Fruit fly (Drosophila melanogaster) whole organism, embryonic: ENCODE results near the gene Uba2.

Experiments
- Blimp-1 ChIP-seq: fragments of 200-800 bp; sonication (Bioruptor generic); optimal IDR thresholded peaks from 3 replicates; lab custom pipeline; 2018; ENCODE audit warnings: missing biosample characterization, missing genetic modification characterization, mild to moderate bottlenecking, moderate library complexity, missing genetic modification reagents
- CG10462 ChIP-seq: fragments of 200-800 bp; sonication (Bioruptor generic); optimal IDR thresholded peaks from 2 replicates; lab custom pipeline; 2016; ENCODE audit warnings: missing biosample characterization, missing genetic modification characterization
- CG10979 ChIP-seq: fragments of 200-800 bp; sonication (Bioruptor generic); optimal IDR thresholded peaks from 2 replicates; lab custom pipeline; 2018; ENCODE audit warnings: missing biosample characterization, mild to moderate bottlenecking, missing genetic modification characterization, moderate library complexity
- CG11695 ChIP-seq: fragments of 200-800 bp; sonication (Bioruptor generic); IDR thresholded peaks from 3 replicates; pipeline ENCODE4 v1.3.6; 2022; ENCODE audit warnings: missing biosample characterization, missing genetic modification characterization
- CG15269 ChIP-seq: fragments of 200-800 bp; sonication (Bioruptor generic); optimal IDR thresholded peaks from 2 replicates; lab custom pipeline; 2018; ENCODE audit warnings: missing biosample characterization, mild to moderate bottlenecking, missing genetic modification characterization, moderate library complexity
- CG15601 ChIP-seq: fragments of 200-800 bp; sonication (Bioruptor generic); optimal IDR thresholded peaks from 3 replicates; lab custom pipeline; 2019; ENCODE audit warnings: missing biosample characterization, mild to moderate bottlenecking, missing genetic modification characterization, moderate library complexity
- CG17568 ChIP-seq: fragments of 200-800 bp; sonication (Bioruptor generic); optimal IDR thresholded peaks from 2 replicates; lab custom pipeline; 2018; ENCODE audit warnings: missing biosample characterization, mild to moderate bottlenecking, missing genetic modification characterization, moderate library complexity
- CG33557 ChIP-seq: fragments of 200-800 bp; sonication (Bioruptor generic); optimal IDR thresholded peaks from 2 replicates; lab custom pipeline; 2019; ENCODE audit warnings: missing biosample characterization, mild to moderate bottlenecking, missing genetic modification characterization, moderate library complexity
- CG3838 ChIP-seq: fragments of 200-800 bp; sonication (Bioruptor generic); optimal IDR thresholded peaks from 3 replicates; lab custom pipeline; 2016; ENCODE audit warnings: missing biosample characterization, missing genetic modification characterization
- CG42726 ChIP-seq: fragments of 200-800 bp; sonication (Bioruptor generic); IDR thresholded peaks from 2 replicates; pipeline ENCODE4 v1.3.6; 2022; ENCODE audit warnings: missing biosample characterization, missing genetic modification characterization; ENCODE audit not compliant: partially characterized antibody
- CG43689 ChIP-seq: fragments of 200-800 bp; sonication (Bioruptor generic); IDR thresholded peaks from 2 replicates; pipeline ENCODE4 v1.3.6; 2022; ENCODE audit warnings: missing biosample characterization, missing genetic modification characterization
- CG4707 ChIP-seq: fragments of 200-800 bp; sonication (Bioruptor generic); optimal IDR thresholded peaks from 2 replicates; lab custom pipeline; 2018; ENCODE audit warnings: missing biosample characterization, mild to moderate bottlenecking, missing genetic modification characterization, moderate library complexity
- CG6175 ChIP-seq: fragments of 200-800 bp; sonication (Bioruptor generic); IDR thresholded peaks from 3 replicates; pipeline ENCODE4 v1.3.6; 2022; ENCODE audit warnings: missing biosample characterization, missing genetic modification characterization
- CG6254 ChIP-seq: fragments of 200-800 bp; sonication (Bioruptor generic); optimal IDR thresholded peaks from 3 replicates; lab custom pipeline; 2017; ENCODE audit warnings: mild to moderate bottlenecking, missing biosample characterization, missing genetic modification reagents, missing genetic modification characterization
- CG7357 ChIP-seq: fragments of 200-800 bp; sonication (Bioruptor generic); IDR thresholded peaks from 3 replicates; pipeline ENCODE4 v1.3.6; 2022; ENCODE audit warnings: missing biosample characterization, missing genetic modification characterization
- CG8359 ChIP-seq: fragments of 200-800 bp; sonication (Bioruptor generic); optimal IDR thresholded peaks from 2 replicates; lab custom pipeline; 2017; ENCODE audit warnings: missing biosample characterization, mild to moderate bottlenecking, missing genetic modification characterization, borderline replicate concordance
- CG9437 ChIP-seq: fragments of 200-800 bp; sonication (Bioruptor generic); optimal IDR thresholded peaks from 2 replicates; lab custom pipeline; 2018; ENCODE audit warnings: missing biosample characterization, mild to moderate bottlenecking, missing genetic modification characterization
- ERR ChIP-seq: fragments of 200-800 bp; sonication (Bioruptor generic); optimal IDR thresholded peaks from 2 replicates; lab custom pipeline; 2016; ENCODE audit warnings: missing biosample characterization, missing genetic modification characterization
- HmgZ ChIP-seq: fragments of 200-800 bp; sonication (Bioruptor generic); optimal IDR thresholded peaks from 2 replicates; lab custom pipeline; 2018; ENCODE audit warnings: missing biosample characterization, mild to moderate bottlenecking, missing genetic modification characterization
- Hr39 ChIP-seq: fragments of >200 bp; optimal IDR thresholded peaks from 2 replicates; lab custom pipeline; 2017
- Med ChIP-seq: fragments of 200-800 bp; sonication (Bioruptor generic); peaks from one replicate; lab custom pipeline; 2016; ENCODE audit warnings: missing biosample characterization, missing genetic modification characterization, mild to moderate bottlenecking, inconsistent platforms, moderate library complexity
- Myb ChIP-seq: fragments of 200-800 bp; sonication (Bioruptor generic); optimal IDR thresholded peaks from 2 replicates; lab custom pipeline; 2016; ENCODE audit warnings: missing biosample characterization, missing genetic modification characterization
- Nf-YC ChIP-seq: fragments of 200-800 bp; optimal IDR thresholded peaks from 3 replicates; lab custom pipeline; 2019; ENCODE audit warnings: missing biosample characterization, mild to moderate bottlenecking, missing genetic modification characterization, moderate library complexity
- Sry-β ChIP-seq: fragments of 200-800 bp; sonication (Bioruptor generic); optimal IDR thresholded peaks from 2 replicates; lab custom pipeline; 2018; ENCODE audit warnings: missing biosample characterization, mild to moderate bottlenecking, missing genetic modification characterization, moderate library complexity
- abd-A ChIP-seq: fragments of 200-800 bp; sonication (Bioruptor generic); optimal IDR thresholded peaks from 3 replicates; lab custom pipeline; 2019; ENCODE audit warnings: missing biosample characterization, mild to moderate bottlenecking, missing genetic modification characterization, moderate library complexity
- bsh ChIP-seq, 2 experiments: fragments of 200-800 bp; sonication (Bioruptor generic); optimal IDR thresholded peaks; 2 replicates each; lab custom pipeline; 2017 to 2018; ENCODE audit warnings: mild to moderate bottlenecking in 2 of 2, missing biosample characterization in 2 of 2, missing genetic modification characterization in 2 of 2, moderate library complexity in 1 of 2
- chinmo ChIP-seq: fragments of 200-800 bp; sonication (Bioruptor generic); IDR thresholded peaks from 4 replicates; pipeline ENCODE4 v1.3.6; 2022; ENCODE audit warnings: missing biosample characterization, missing genetic modification characterization; ENCODE audit not compliant: partially characterized antibody
- dmrt99B ChIP-seq: fragments of 200-800 bp; sonication (Bioruptor generic); optimal IDR thresholded peaks from 2 replicates; lab custom pipeline; 2018; ENCODE audit warnings: missing biosample characterization, mild to moderate bottlenecking, missing genetic modification characterization, moderate library complexity
- ems ChIP-seq: fragments of 200-800 bp; sonication (Bioruptor generic); optimal IDR thresholded peaks from 3 replicates; lab custom pipeline; 2016; ENCODE audit warnings: missing biosample characterization, missing genetic modification characterization
- eve ChIP-seq, 2 experiments: fragments of >200 bp; optimal IDR thresholded peaks; 2 replicates each; lab custom pipeline; 2017; ENCODE audit warnings: missing biosample characterization in 2 of 2, missing genetic modification characterization in 2 of 2
- gt ChIP-seq: fragments of 200-800 bp; sonication (Bioruptor generic); IDR thresholded peaks from 2 replicates; pipeline ENCODE4 v1.3.6; 2022; ENCODE audit warnings: missing biosample characterization, missing genetic modification characterization
- lov ChIP-seq, 2 experiments: fragments of 200-800 bp in 1 of 2; fragments of >200 bp in 1 of 2; sonication (Bioruptor generic) in 1 of 2; IDR thresholded peaks in 1 of 2; optimal IDR thresholded peaks in 1 of 2; 2 replicates in 1 of 2; 3 replicates in 1 of 2; pipeline versions ENCODE4 v1.3.6 to Lab custom; 2017 to 2022; ENCODE audit warnings: missing biosample characterization in 1 of 2, missing genetic modification characterization in 1 of 2
- luna ChIP-seq: fragments of 200-800 bp; sonication (Bioruptor generic); optimal IDR thresholded peaks from 2 replicates; lab custom pipeline; 2016; ENCODE audit warnings: missing biosample characterization, missing genetic modification characterization
- pho ChIP-seq: fragments of 200-800 bp; sonication (Bioruptor generic); optimal IDR thresholded peaks from 2 replicates; lab custom pipeline; 2016; ENCODE audit warnings: missing biosample characterization, missing genetic modification characterization
- salm ChIP-seq: fragments of 200-800 bp; sonication (Bioruptor generic); optimal IDR thresholded peaks from 2 replicates; lab custom pipeline; 2018; ENCODE audit warnings: missing biosample characterization, mild to moderate bottlenecking, missing genetic modification characterization
- sd ChIP-seq: fragments of 200-800 bp; sonication (Bioruptor generic); optimal IDR thresholded peaks from 3 replicates; lab custom pipeline; 2018; ENCODE audit warnings: missing biosample characterization, mild to moderate bottlenecking, missing genetic modification characterization, moderate library complexity
- sna ChIP-seq: fragments of 200-800 bp; sonication (Bioruptor generic); IDR thresholded peaks from 2 replicates; pipeline ENCODE4 v1.3.6; 2022; ENCODE audit warnings: missing biosample characterization, missing genetic modification characterization; ENCODE audit not compliant: partially characterized antibody
- tap ChIP-seq: fragments of 200-800 bp; optimal IDR thresholded peaks from 3 replicates; lab custom pipeline; 2019; ENCODE audit warnings: missing biosample characterization, mild to moderate bottlenecking, missing genetic modification characterization, moderate library complexity
- trem ChIP-seq: fragments of 200-800 bp; optimal IDR thresholded peaks from 3 replicates; lab custom pipeline; 2019; ENCODE audit warnings: missing biosample characterization, mild to moderate bottlenecking, missing genetic modification characterization, moderate library complexity
- vvl ChIP-seq: fragments of 200-800 bp; sonication (Bioruptor generic); IDR thresholded peaks from 2 replicates; pipeline ENCODE4 v1.3.6; 2022; ENCODE audit warnings: missing biosample characterization, missing genetic modification characterization
- wek ChIP-seq: fragments of 200-800 bp; sonication (Bioruptor generic); optimal IDR thresholded peaks from 3 replicates; lab custom pipeline; 2018; ENCODE audit warnings: missing biosample characterization, mild to moderate bottlenecking, missing genetic modification characterization, moderate library complexity

The Uba2 gene

dm6 chr3L:8091650-8092068 is 36.0 kb downstream of the Uba2 start, which contains the start of gene CG7565 (continued):
- TF ChIP-seq sna, result peak; percentile 71; the same call in 1 of the 2 replicates
- no peak for TF ChIP-seq lov (optimal IDR thresholded peaks at IDR 0.05; lab: Kevin White, UChicago)
- no peak for TF ChIP-seq lov (GFP tag; IDR thresholded peaks at IDR 0.05; lab: Robert Waterston, UW)
- peak; percentile 60 for TF ChIP-seq wek
- TF ChIP-seq CG3838 (GFP tag; lab: Kevin White, UChicago), result no peak
- peak; percentile 3 for TF ChIP-seq tap
- peak; percentile 22 for TF ChIP-seq CG15269
- no peak for TF ChIP-seq CG6175 (GFP tag; lab: Robert Waterston, UW)
- no peak for TF ChIP-seq CG7357
- TF ChIP-seq CG6254 (GFP tag; lab: Kevin White, UChicago), result no peak
- TF ChIP-seq bsh (GFP tag; optimal IDR thresholded peaks at IDR 0.05; lab: Kevin White, UChicago), result peak in 1 of 2 experiments; percentile 20
- no peak for TF ChIP-seq CG33557 (GFP tag; lab: Kevin White, UChicago)
- no peak for TF ChIP-seq ERR (GFP tag; lab: Kevin White, UChicago)
- TF ChIP-seq Blimp-1 (GFP tag; lab: Kevin White, UChicago), result no peak
- no peak for TF ChIP-seq Hr39
- peak; percentile 32 for TF ChIP-seq CG17568
- TF ChIP-seq eve (GFP tag; optimal IDR thresholded peaks at IDR 0.05; lab: Kevin White, UChicago), result no peak
- no peak for TF ChIP-seq CG9437
- peak; percentile 43 for TF ChIP-seq CG10462 (GFP tag; lab: Kevin White, UChicago)
- no peak for TF ChIP-seq CG43689 (GFP tag; lab: Robert Waterston, UW)
- no peak for TF ChIP-seq Sry-β (GFP tag; lab: Kevin White, UChicago)
- TF ChIP-seq CG15601 (tag; lab: Kevin White, UChicago), result no peak
- TF ChIP-seq trem (tag; lab: Kevin White, UChicago), result peak; percentile 20
- no peak for TF ChIP-seq CG8359 (GFP tag; lab: Kevin White, UChicago)
- no peak for TF ChIP-seq CG10979 (tag; lab: Kevin White, UChicago)
- TF ChIP-seq luna (GFP tag; lab: Kevin White, UChicago), result no peak
- TF ChIP-seq pho, result peak; percentile 65
- peak; percentile 77 for TF ChIP-seq Myb
- peak; percentile 70 for TF ChIP-seq HmgZ (tag; lab: Kevin White, UChicago)
- peak; percentile 24 for TF ChIP-seq salm (tag; lab: Kevin White, UChicago)
- TF ChIP-seq gt (GFP tag; lab: Robert Waterston, UW), result no peak
- TF ChIP-seq CG4707 (GFP tag; lab: Kevin White, UChicago), result no peak

- TF ChIP-seq CG11695 (GFP tag; lab: Robert Waterston, UW) (no peak), abd-A (tag; lab: Kevin White, UChicago) (peak; percentile 24), vvl (0 out of 2 replicates have a peak, but pooled peaks have one; percentile 25), dmrt99B (tag; lab: Kevin White, UChicago) (no peak), CG42726 (no peak), sd (tag; lab: Kevin White, UChicago) (peak; percentile 69), Nf-YC (tag; lab: Kevin White, UChicago) (no peak), Med (GFP tag; lab: Kevin White, UChicago) (peak; percentile 41), ems (no peak), chinmo (GFP tag; lab: Robert Waterston, UW) (0 out of 4 replicates have a peak, but pooled peaks have one; percentile 74)
Observed at dm6 chr3L:8086218-8086617, 41.4 kb downstream of the Uba2 start.
